Worm (Caenorhabditis elegans): ENCODE measurements around the gene tif-1A.
A peak's percentile ranks its signal among the peaks of the same experiment; 100 is the strongest.

Gene tif-1A

DNA sequence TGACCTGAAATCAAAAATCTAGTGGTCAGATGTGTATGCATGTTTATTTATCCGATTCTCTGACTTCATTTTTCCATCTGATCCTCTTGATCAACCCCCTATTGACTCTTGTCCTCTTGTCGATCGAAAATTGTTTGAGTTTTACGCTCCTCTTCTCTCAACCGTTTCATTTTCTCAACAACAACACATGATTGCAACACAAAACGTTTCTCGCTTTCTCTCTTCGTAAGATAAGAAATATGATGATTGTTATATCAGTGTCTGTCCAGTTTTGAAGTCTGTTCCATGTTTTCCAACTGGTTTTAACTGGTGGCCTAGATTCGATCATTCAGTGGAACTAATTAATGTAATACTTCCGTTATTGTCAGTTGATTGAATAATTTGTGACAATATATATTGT is 51.9 kb downstream of the tif-1A start:
- TF ChIP-seq elt-2 (tag; optimal IDR thresholded peaks at IDR 0.05): peak; percentile 3
- no peak for TF ChIP-seq sdc-2 (tag; optimal IDR thresholded peaks at IDR 0.05)

Measured in whole organism, late embryonic.